Worm (Caenorhabditis elegans) whole organism, dauer: ENCODE measurements around the gene Y54G2A.37.

Experiments
- unc-62 ChIP-seq: sonication (generic microtip); optimal IDR thresholded peaks from 2 replicates; lab custom pipeline; 2017; ENCODE audit warnings: missing biosample characterization, missing genetic modification reagents, missing genetic modification characterization

Gene Y54G2A.37

ce11 chrIV:2842162-2842561, 21.7 kb downstream of the Y54G2A.37 start, which contains the start of gene clec-84:
Gene clec-84 (plus strand): TSS chrIV:2842462.
- no peak for TF ChIP-seq unc-62

ce11 chrIV:2843882-2844281, 23.4 kb downstream of the Y54G2A.37 start, which contains the start of gene Y54G2A.15:
Gene Y54G2A.15 (minus strand): TSS chrIV:2843982.
- TF ChIP-seq unc-62, result no peak

- TF ChIP-seq unc-62, result no peak
Measured at ce11 chrIV:2846264-2846663, 25.8 kb downstream of the Y54G2A.37 start, which contains the start of gene Y54G2A.40. Gene Y54G2A.40 (plus strand): TSS chrIV:2846476.

- TF ChIP-seq unc-62, result no peak
Measured at ce11 chrIV:2849269-2849668, 28.8 kb downstream of the Y54G2A.37 start.

- no peak for TF ChIP-seq unc-62
Measured at ce11 chrIV:2850586-2850985, 30.1 kb downstream of the Y54G2A.37 start, which contains the start of gene clec-85. Gene clec-85 (plus strand): TSS chrIV:2850886.

- no peak for TF ChIP-seq unc-62
Measured at ce11 chrIV:2851625-2852024, 31.1 kb downstream of the Y54G2A.37 start.

ce11 chrIV:2853164-2853563, 32.7 kb downstream of the Y54G2A.37 start, which contains the start of gene Y54G2A.49:
Gene Y54G2A.49 (minus strand): TSS chrIV:2853264.
- TF ChIP-seq unc-62, result no peak

ce11 chrIV:2854161-2854560, 33.7 kb downstream of the Y54G2A.37 start:
- no peak for TF ChIP-seq unc-62

- no peak for TF ChIP-seq unc-62
Measured at ce11 chrIV:2855056-2855752, 34.7 kb downstream of the Y54G2A.37 start.

- no peak for TF ChIP-seq unc-62
Measured at ce11 chrIV:2858734-2859133, 38.2 kb downstream of the Y54G2A.37 start.

- no peak for TF ChIP-seq unc-62
Measured at ce11 chrIV:2864743-2865142, 44.2 kb downstream of the Y54G2A.37 start, which contains the start of gene Y54G2A.16. Gene Y54G2A.16 (minus strand): TSS chrIV:2864843.
